Fruit fly (Drosophila melanogaster) whole organism, adult: ENCODE results near the gene fru.

ENCODE experiments used
- CG33017 ChIP-seq: fragments of 200-800 bp; sonication (Bioruptor generic); optimal IDR thresholded peaks from 2 replicates; lab custom pipeline; 2018; ENCODE audit warnings: missing biosample characterization, mild to moderate bottlenecking, missing genetic modification characterization, moderate library complexity
- CG7101 ChIP-seq: fragments of 200-800 bp; sonication (Bioruptor generic); optimal IDR thresholded peaks from 2 replicates; lab custom pipeline; 2018; ENCODE audit warnings: missing biosample characterization, mild to moderate bottlenecking, missing genetic modification characterization, moderate library complexity
- Crg-1 ChIP-seq: fragments of 200-800 bp; sonication (Bioruptor generic); optimal IDR thresholded peaks from 2 replicates; lab custom pipeline; 2016; ENCODE audit warnings: missing biosample characterization, missing genetic modification characterization
- bab1 ChIP-seq: fragments of 200-800 bp; sonication (Bioruptor generic); optimal IDR thresholded peaks from 3 replicates; lab custom pipeline; 2019; ENCODE audit warnings: missing biosample characterization, mild to moderate bottlenecking, missing genetic modification characterization, moderate library complexity
- kay ChIP-seq: fragments of 200-800 bp; sonication (Bioruptor generic); peaks from one replicate; lab custom pipeline; 2016; ENCODE audit warnings: missing biosample characterization, missing genetic modification characterization, borderline replicate concordance
- pad ChIP-seq: fragments of 200-800 bp; sonication (Bioruptor generic); optimal IDR thresholded peaks from 3 replicates; lab custom pipeline; 2017; ENCODE audit warnings: missing biosample characterization, missing genetic modification characterization, mild to moderate bottlenecking, moderate library complexity, missing genetic modification reagents

DNA sequence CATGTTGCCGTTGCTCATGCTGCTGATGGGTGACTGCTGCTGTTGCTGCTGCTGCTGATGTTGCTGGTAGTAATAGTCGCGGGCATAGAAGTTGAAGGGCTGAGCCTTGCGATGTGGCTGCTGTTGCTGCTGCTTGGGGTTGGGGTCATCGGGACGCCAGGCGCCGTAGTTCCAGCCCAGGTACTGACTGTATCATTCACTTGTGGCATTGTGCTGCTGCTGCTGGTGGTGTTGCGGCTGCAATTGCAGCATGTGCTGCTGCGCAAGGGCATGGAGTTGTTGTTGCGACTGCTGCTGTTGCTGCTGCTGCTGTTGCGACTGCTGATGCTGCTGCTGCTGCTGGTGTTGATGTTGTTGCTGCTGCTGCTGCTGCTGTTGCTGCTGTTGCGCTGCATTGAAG, 122.9 kb downstream of the fru start:
- TF ChIP-seq CG7101 (no peak), CG33017 (tag; lab: Kevin White, UChicago) (no peak), pad (no peak), kay (GFP tag; lab: Kevin White, UChicago) (no peak), Crg-1 (no peak), bab1 (no peak)
